Worm (Caenorhabditis elegans) whole organism, L1 larva: ENCODE data around the gene agmo-1.

Experiments used
- C16A3.4 ChIP-seq: fragments of 150-350 bp; optimal IDR thresholded peaks from 2 replicates; lab custom pipeline; 2014; ENCODE audit warnings: missing biosample characterization, missing genetic modification characterization
- F16B12.6 ChIP-seq: fragments of 150-350 bp; optimal IDR thresholded peaks from 2 replicates; lab custom pipeline; 2014; ENCODE audit warnings: missing biosample characterization, missing genetic modification characterization
- aly-2 ChIP-seq: fragments of 150-350 bp; optimal IDR thresholded peaks from 2 replicates; lab custom pipeline; 2014; ENCODE audit warnings: missing biosample characterization, missing genetic modification characterization
- ama-1 ChIP-seq: fragments of 150-350 bp; optimal IDR thresholded peaks from 2 replicates; lab custom pipeline; 2014
- blmp-1 ChIP-seq: fragments of 150-350 bp; optimal IDR thresholded peaks from 2 replicates; lab custom pipeline; 2014; ENCODE audit warnings: missing biosample characterization, missing genetic modification characterization
- ceh-82 ChIP-seq, 3 experiments: fragments of 150-350 bp in 1 of 3; sonication (generic microtip) in 2 of 3; optimal IDR thresholded peaks; 2 replicates each; lab custom pipeline; 2014 to 2017; ENCODE audit warnings: missing biosample characterization in 3 of 3, missing genetic modification characterization in 3 of 3
- ceh-90 ChIP-seq: sonication (generic microtip); optimal IDR thresholded peaks from 2 replicates; lab custom pipeline; 2016; ENCODE audit warnings: missing genetic modification characterization, missing compliant biosample characterization
- ces-1 ChIP-seq: fragments of 150-350 bp; optimal IDR thresholded peaks from 2 replicates; lab custom pipeline; 2014; ENCODE audit warnings: missing biosample characterization, missing genetic modification reagents, missing genetic modification characterization
- dpl-1 ChIP-seq, 3 experiments: fragments of 150-350 bp in 2 of 3; sonication (generic microtip) in 1 of 3; optimal IDR thresholded peaks; 2 replicates each; lab custom pipeline; 2014 to 2017; ENCODE audit warnings: missing biosample characterization in 3 of 3, missing genetic modification characterization in 3 of 3, missing genetic modification reagents in 3 of 3
- dsc-1 ChIP-seq: sonication (generic microtip); optimal IDR thresholded peaks from 2 replicates; lab custom pipeline; 2016; ENCODE audit warnings: mild to moderate bottlenecking, missing genetic modification characterization, missing compliant biosample characterization
- efl-1 ChIP-seq, 4 experiments: fragments of 150-350 bp; optimal IDR thresholded peaks in 3 of 4; peaks in 1 of 4; 1 replicate in 1 of 4; 2 replicates in 3 of 4; lab custom pipeline; 2014; ENCODE audit warnings: missing biosample characterization in 2 of 4, missing genetic modification characterization in 2 of 4, missing genetic modification reagents in 2 of 4
- elt-3 ChIP-seq, 6 experiments: fragments of 150-350 bp in 1 of 6; sonication (generic microtip); optimal IDR thresholded peaks; 2 replicates each; lab custom pipeline; 2017 to 2018; ENCODE audit warnings: missing biosample characterization in 6 of 6, missing genetic modification characterization in 6 of 6, inconsistent platforms in 1 of 6
- fkh-4 ChIP-seq: sonication (generic microtip); optimal IDR thresholded peaks from 2 replicates; lab custom pipeline; 2016; ENCODE audit warnings: missing compliant biosample characterization, missing genetic modification characterization, borderline replicate concordance
- hlh-4 ChIP-seq: sonication (generic microtip); optimal IDR thresholded peaks from 2 replicates; lab custom pipeline; 2016; ENCODE audit warnings: mild to moderate bottlenecking, missing genetic modification characterization, missing compliant biosample characterization
- irx-1 ChIP-seq: sonication (generic microtip); optimal IDR thresholded peaks from 2 replicates; lab custom pipeline; 2016; ENCODE audit warnings: missing genetic modification characterization, missing compliant biosample characterization
- lin-13 ChIP-seq: fragments of 150-350 bp; optimal IDR thresholded peaks from 2 replicates; lab custom pipeline; 2014; ENCODE audit warnings: missing biosample characterization, missing genetic modification reagents, missing genetic modification characterization
- lin-15B ChIP-seq: fragments of 150-350 bp; sonication (generic microtip); optimal IDR thresholded peaks from 3 replicates; lab custom pipeline; 2014; ENCODE audit warnings: missing biosample characterization, missing genetic modification characterization
- lin-35 ChIP-seq, 2 experiments: fragments of 150-350 bp; optimal IDR thresholded peaks; 2 replicates each; lab custom pipeline; 2014; ENCODE audit warnings: missing biosample characterization in 2 of 2, missing genetic modification characterization in 2 of 2, missing genetic modification reagents in 2 of 2
- lsy-2 ChIP-seq, 2 experiments: fragments of 150-350 bp; optimal IDR thresholded peaks; 2 replicates each; lab custom pipeline; 2014; ENCODE audit warnings: missing biosample characterization in 2 of 2, missing genetic modification characterization in 2 of 2
- mef-2 ChIP-seq: fragments of 150-350 bp; optimal IDR thresholded peaks from 2 replicates; lab custom pipeline; 2014; ENCODE audit warnings: missing biosample characterization, missing genetic modification characterization
- nhr-11 ChIP-seq: fragments of 150-350 bp; optimal IDR thresholded peaks from 2 replicates; lab custom pipeline; 2014; ENCODE audit warnings: missing biosample characterization, missing genetic modification characterization
- nhr-19 ChIP-seq: fragments of 200-800 bp; sonication (Bioruptor generic); conservative IDR thresholded peaks from 2 replicates; pipeline ENCODE4 v1.3.6; 2022; ENCODE audit warnings: missing genetic modification characterization, missing compliant biosample characterization
- nhr-20 ChIP-seq: sonication (generic microtip); optimal IDR thresholded peaks from 2 replicates; lab custom pipeline; 2016; ENCODE audit warnings: mild to moderate bottlenecking, missing genetic modification characterization, missing compliant biosample characterization
- nhr-47 ChIP-seq: sonication (generic microtip); optimal IDR thresholded peaks from 2 replicates; lab custom pipeline; 2016; ENCODE audit warnings: mild to moderate bottlenecking, missing genetic modification characterization, moderate library complexity, missing compliant biosample characterization
- nhr-71 ChIP-seq: sonication (generic microtip); optimal IDR thresholded peaks from 2 replicates; lab custom pipeline; 2016; ENCODE audit warnings: mild to moderate bottlenecking, missing genetic modification characterization, moderate library complexity, missing compliant biosample characterization
- nhr-76 ChIP-seq: sonication (generic microtip); optimal IDR thresholded peaks from 2 replicates; lab custom pipeline; 2017; ENCODE audit warnings: missing biosample characterization, missing genetic modification characterization
- nhr-77 ChIP-seq: fragments of 150-350 bp; optimal IDR thresholded peaks from 2 replicates; lab custom pipeline; 2014; ENCODE audit warnings: missing biosample characterization, missing genetic modification characterization
- nhr-84 ChIP-seq: sonication (generic microtip); optimal IDR thresholded peaks from 2 replicates; lab custom pipeline; 2017; ENCODE audit warnings: missing biosample characterization, missing genetic modification characterization
- nhr-85 ChIP-seq: sonication (generic microtip); peaks from one replicate; lab custom pipeline; 2016; ENCODE audit warnings: missing genetic modification characterization, inconsistent platforms, missing compliant biosample characterization
- nhr-90 ChIP-seq: sonication (generic microtip); optimal IDR thresholded peaks from 2 replicates; lab custom pipeline; 2016; ENCODE audit warnings: mild to moderate bottlenecking, missing genetic modification characterization, missing compliant biosample characterization; ENCODE audit not compliant: poor library complexity
- rnt-1 ChIP-seq: sonication (generic microtip); optimal IDR thresholded peaks from 2 replicates; lab custom pipeline; 2016; ENCODE audit warnings: mild to moderate bottlenecking, missing genetic modification characterization, moderate library complexity, missing compliant biosample characterization
- snpc-4 ChIP-seq: fragments of 150-350 bp; optimal IDR thresholded peaks from 2 replicates; lab custom pipeline; 2014; ENCODE audit warnings: missing biosample characterization, missing genetic modification characterization
- snu-23 ChIP-seq: sonication (generic microtip); optimal IDR thresholded peaks from 2 replicates; lab custom pipeline; 2016; ENCODE audit warnings: missing genetic modification characterization, missing compliant biosample characterization
- swsn-7 ChIP-seq: sonication (generic microtip); optimal IDR thresholded peaks from 2 replicates; lab custom pipeline; 2016; ENCODE audit warnings: missing genetic modification characterization, missing compliant biosample characterization
- tbx-2 ChIP-seq: sonication (generic microtip); optimal IDR thresholded peaks from 2 replicates; lab custom pipeline; 2016; ENCODE audit warnings: missing genetic modification characterization, missing compliant biosample characterization
- unc-130 ChIP-seq: fragments of 150-350 bp; optimal IDR thresholded peaks from 2 replicates; lab custom pipeline; 2017; ENCODE audit warnings: missing biosample characterization, missing genetic modification characterization, inconsistent platforms
- unc-62 ChIP-seq: fragments of 150-350 bp; optimal IDR thresholded peaks from 2 replicates; lab custom pipeline; 2014; ENCODE audit warnings: missing biosample characterization, missing genetic modification reagents, missing genetic modification characterization
- vab-15 ChIP-seq: sonication (generic microtip); optimal IDR thresholded peaks from 2 replicates; lab custom pipeline; 2017; ENCODE audit warnings: missing genotype, mild to moderate bottlenecking, missing genetic modification characterization, missing compliant biosample characterization
- ztf-11 ChIP-seq, 2 experiments: sonication (generic microtip); optimal IDR thresholded peaks; 2 replicates each; lab custom pipeline; 2016 to 2017; ENCODE audit warnings: missing genetic modification characterization in 2 of 2, missing biosample characterization in 1 of 2, missing compliant biosample characterization in 1 of 2
- ztf-4 ChIP-seq: fragments of 150-350 bp; optimal IDR thresholded peaks from 2 replicates; lab custom pipeline; 2014; ENCODE audit warnings: missing biosample characterization, missing genetic modification characterization

Gene agmo-1

ce11 chrIII:12819148-12819547 lies 20.8 kb upstream of the agmo-1 start:
- TF ChIP-seq unc-62 (GFP tag; lab: Kevin White, UChicago) (no peak), efl-1 (optimal IDR thresholded peaks at IDR 0.05; lab: Kevin White, UChicago) (no peak), efl-1 (GFP tag; optimal IDR thresholded peaks at IDR 0.05 in 1 of 2; lab: Kevin White, UChicago) (peak in 1 of 2 experiments; percentile 14)

- TF ChIP-seq lin-35 (GFP tag; optimal IDR thresholded peaks at IDR 0.05; lab: Kevin White, UChicago) (peak in 1 of 2 experiments; percentile 37), irx-1 (tag; lab: Kevin White, UChicago) (peak; percentile 11), tbx-2 (tag; lab: Kevin White, UChicago) (peak; percentile 0), ztf-11 (tag; optimal IDR thresholded peaks at IDR 0.05; lab: Kevin White, UChicago) (no peak), dsc-1 (tag; lab: Kevin White, UChicago) (peak; percentile 47), swsn-7 (tag; lab: Kevin White, UChicago) (peak; percentile 18), C16A3.4 (tag; lab: Kevin White, UChicago) (peak; percentile 0), nhr-71 (tag; lab: Kevin White, UChicago) (peak; percentile 50), rnt-1 (tag; lab: Kevin White, UChicago) (peak; percentile 11), nhr-20 (tag; lab: Kevin White, UChicago) (no peak), efl-1 (optimal IDR thresholded peaks at IDR 0.05; lab: Kevin White, UChicago) (peak; percentile 24 to 52), efl-1 (GFP tag; optimal IDR thresholded peaks at IDR 0.05 in 1 of 2; lab: Kevin White, UChicago) (peak; percentile 38 to 91), ceh-82 (tag; optimal IDR thresholded peaks at IDR 0.05; lab: Kevin White, UChicago) (peak in 1 of 3 experiments; percentile 30), lsy-2 (tag; optimal IDR thresholded peaks at IDR 0.05; lab: Kevin White, UChicago) (peak; percentile 40 to 63), nhr-85 (tag; lab: Kevin White, UChicago) (peak; percentile 54), ces-1 (GFP tag; lab: Kevin White, UChicago) (no peak), blmp-1 (tag; lab: Kevin White, UChicago) (peak; percentile 8), F16B12.6 (peak; percentile 15), lin-15B (tag; lab: Kevin White, UChicago) (peak; percentile 2), mef-2 (tag; lab: Kevin White, UChicago) (no peak), dpl-1 (GFP tag; optimal IDR thresholded peaks at IDR 0.05; lab: Kevin White, UChicago) (peak; percentile 10 to 51 (median 47)), nhr-47 (tag; lab: Kevin White, UChicago) (peak; percentile 46)
Observed at ce11 chrIII:12818050-12818738, 19.8 kb upstream of the agmo-1 start, which contains the start of gene arx-5. Gene arx-5 (minus strand): TSS chrIII:12818100.

ce11 chrIII:12813193-12813592 lies 14.8 kb upstream of the agmo-1 start, which contains the start of gene BE10.4:
Gene BE10.4 (plus strand): TSS chrIII:12813493.
- TF ChIP-seq ztf-4 (no peak), F16B12.6 (no peak), nhr-77 (tag; lab: Kevin White, UChicago) (no peak), lsy-2 (tag; optimal IDR thresholded peaks at IDR 0.05; lab: Kevin White, UChicago) (no peak), fkh-4 (tag; lab: Kevin White, UChicago) (no peak), nhr-47 (tag; lab: Kevin White, UChicago) (no peak), nhr-84 (tag; lab: Kevin White, UChicago) (no peak), unc-130 (tag; lab: Kevin White, UChicago) (no peak), nhr-90 (tag; lab: Kevin White, UChicago) (no peak), ama-1 (no peak), efl-1 (optimal IDR thresholded peaks at IDR 0.05; lab: Kevin White, UChicago) (no peak), efl-1 (GFP tag; optimal IDR thresholded peaks at IDR 0.05 in 1 of 2; lab: Kevin White, UChicago) (peak in 1 of 2 experiments; percentile 81), lin-13 (no peak), blmp-1 (tag; lab: Kevin White, UChicago) (peak; percentile 20), snpc-4 (no peak)

- TF ChIP-seq nhr-76 (tag; lab: Kevin White, UChicago) (no peak), vab-15 (tag; lab: Kevin White, UChicago) (no peak), elt-3 (tag; optimal IDR thresholded peaks at IDR 0.05; lab: Kevin White, UChicago) (no peak), ceh-82 (tag; optimal IDR thresholded peaks at IDR 0.05; lab: Kevin White, UChicago) (no peak), hlh-4 (tag; lab: Kevin White, UChicago) (no peak), irx-1 (tag; lab: Kevin White, UChicago) (no peak), ces-1 (GFP tag; lab: Kevin White, UChicago) (no peak), ceh-90 (tag; lab: Kevin White, UChicago) (no peak), nhr-19 (GFP tag; lab: Robert Waterston, UW) (no peak), dsc-1 (tag; lab: Kevin White, UChicago) (no peak), nhr-84 (tag; lab: Kevin White, UChicago) (no peak), snu-23 (GFP tag; lab: Kevin White, UChicago) (no peak), swsn-7 (tag; lab: Kevin White, UChicago) (no peak), aly-2 (tag; lab: Kevin White, UChicago) (no peak), nhr-11 (tag; lab: Kevin White, UChicago) (no peak)
Observed at ce11 chrIII:12807726-12808125, 9.4 kb upstream of the agmo-1 start, which contains the start of gene BE10.3. Gene BE10.3 (plus strand): TSS chrIII:12808026.
